Fruit fly (Drosophila melanogaster) whole organism, wandering third instar larva: ENCODE results near the gene CG1532.

ENCODE experiments used
- CG9705 ChIP-seq: fragments of 200-800 bp; sonication (Bioruptor generic); optimal IDR thresholded peaks from 2 replicates; lab custom pipeline; 2018; ENCODE audit warnings: missing biosample characterization, mild to moderate bottlenecking, missing genetic modification characterization
- CrebA ChIP-seq: fragments of 200-800 bp; sonication (Bioruptor generic); optimal IDR thresholded peaks from 2 replicates; lab custom pipeline; 2016; ENCODE audit warnings: missing biosample characterization, mild to moderate bottlenecking, missing genetic modification characterization, borderline replicate concordance
- Dif ChIP-seq: fragments of 200-275, 200-300 bp; sonication (Bioruptor generic); optimal IDR thresholded peaks from 2 replicates; lab custom pipeline; 2018; ENCODE audit warnings: missing biosample characterization, missing genetic modification characterization; ENCODE audit not compliant: partially characterized antibody
- Jra ChIP-seq: sonication (Bioruptor generic); optimal IDR thresholded peaks from 2 replicates; lab custom pipeline; 2016; ENCODE audit warnings: missing biosample characterization, missing genetic modification characterization
- Mio ChIP-seq: sonication (Bioruptor generic); optimal IDR thresholded peaks from 2 replicates; lab custom pipeline; 2016; ENCODE audit warnings: missing biosample characterization, missing genetic modification characterization
- Myc ChIP-seq: fragments of >200 bp; optimal IDR thresholded peaks from 2 replicates; lab custom pipeline; 2017
- br ChIP-seq: fragments of 200-800 bp; sonication (Bioruptor generic); optimal IDR thresholded peaks from 2 replicates; lab custom pipeline; 2016; ENCODE audit warnings: missing biosample characterization, missing genetic modification characterization
- ey ChIP-seq: fragments of 200-800 bp; sonication (Bioruptor generic); optimal IDR thresholded peaks from 2 replicates; lab custom pipeline; 2016; ENCODE audit warnings: missing biosample characterization, missing genetic modification characterization
- foxo ChIP-seq, 2 experiments: fragments of 200-800 bp; sonication (Bioruptor generic); optimal IDR thresholded peaks; 2 replicates in 1 of 2; 3 replicates in 1 of 2; lab custom pipeline; 2016 to 2017; ENCODE audit warnings: missing biosample characterization in 2 of 2, missing genetic modification characterization in 2 of 2
- jim ChIP-seq: fragments of 175-275, 200-325 bp; sonication (Bioruptor generic); optimal IDR thresholded peaks from 2 replicates; lab custom pipeline; 2016; ENCODE audit warnings: missing biosample characterization, mild to moderate bottlenecking, missing genetic modification characterization
- pan ChIP-seq: fragments of >200 bp; optimal IDR thresholded peaks from 2 replicates; lab custom pipeline; 2017
- sv ChIP-seq: fragments of 200-800 bp; sonication (Bioruptor generic); optimal IDR thresholded peaks from 3 replicates; lab custom pipeline; 2016; ENCODE audit warnings: missing biosample characterization, missing genetic modification characterization
- usp ChIP-seq: fragments of >200 bp; optimal IDR thresholded peaks from 2 replicates; lab custom pipeline; 2017; ENCODE audit warnings: missing biosample characterization, missing genetic modification characterization

DNA sequence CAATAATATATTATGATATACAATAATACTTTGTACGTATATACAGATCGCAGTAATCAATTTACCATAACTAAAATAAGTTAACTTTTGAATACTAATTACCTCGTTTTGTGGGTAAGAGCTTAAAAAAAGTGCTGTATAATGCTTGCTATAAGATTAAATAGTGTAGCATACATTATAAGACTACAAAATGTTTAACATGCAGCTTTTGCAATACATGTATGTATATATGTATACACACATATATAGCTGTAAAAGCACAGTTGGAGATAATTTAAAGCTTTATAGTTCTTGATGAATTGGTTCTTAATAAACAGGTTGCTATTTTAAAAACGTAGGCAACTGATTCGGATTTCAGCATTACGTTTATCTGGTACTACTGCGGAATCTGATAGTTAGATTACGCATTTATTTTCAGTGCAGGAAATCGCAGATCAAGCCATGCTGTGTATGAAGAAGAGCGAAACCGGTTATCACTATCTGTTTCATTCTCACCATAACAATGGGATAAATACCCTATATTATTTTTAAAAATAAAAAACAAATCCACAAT lies 16.2 kb upstream of the CG1532 start:
- TF ChIP-seq CG9705 (GFP tag; lab: Kevin White, UChicago) = no peak
- TF ChIP-seq Jra = no peak
- TF ChIP-seq CrebA (GFP tag; lab: Kevin White, UChicago) = no peak
- peak; percentile 22 for TF ChIP-seq ey (GFP tag; lab: Kevin White, UChicago)
- TF ChIP-seq Mio (GFP tag; lab: Kevin White, UChicago) = no peak
- no peak for TF ChIP-seq pan (lab: Kevin White, UChicago)
- TF ChIP-seq jim = no peak
- no peak for TF ChIP-seq Myc (lab: Kevin White, UChicago)
- peak; percentile 18 for TF ChIP-seq br (GFP tag; lab: Kevin White, UChicago)
- no peak for TF ChIP-seq Dif (GFP tag; lab: Kevin White, UChicago)
- no peak for TF ChIP-seq foxo (GFP tag; optimal IDR thresholded peaks at IDR 0.05; lab: Kevin White, UChicago)
- no peak for TF ChIP-seq sv (GFP tag; lab: Kevin White, UChicago)
- no peak for TF ChIP-seq usp
